Worm (Caenorhabditis elegans): ENCODE measurements around the gene paqr-2.

ce11 chrIII:5344561-5344960 lies 35.2 kb downstream of the paqr-2 start:
- TF ChIP-seq ZK185.1 (tag; optimal IDR thresholded peaks at IDR 0.05; ENCODE audit: poor library complexity, severe bottlenecking): no peak
- no peak for TF ChIP-seq nhr-120 (GFP tag; IDR thresholded peaks at IDR 0.05)
- no peak for TF ChIP-seq lir-1 (GFP tag; conservative IDR thresholded peaks at IDR 0.05)
- no peak for TF ChIP-seq Y95B8A.8 (GFP tag; IDR thresholded peaks at IDR 0.05)
- TF ChIP-seq mcd-1 (GFP tag; IDR thresholded peaks at IDR 0.05): no peak
- TF ChIP-seq F23B12.7 (tag; optimal IDR thresholded peaks at IDR 0.05; ENCODE audit: insufficient read depth): no peak
- TF ChIP-seq snpc-3.4 (tag; optimal IDR thresholded peaks at IDR 0.05): no peak
- TF ChIP-seq ztf-25 (GFP tag; IDR thresholded peaks at IDR 0.05): no peak
- no peak for TF ChIP-seq pha-4 (tag; optimal IDR thresholded peaks at IDR 0.05)
- no peak for TF ChIP-seq dpl-1 (GFP tag; optimal IDR thresholded peaks at IDR 0.05)
- TF ChIP-seq F49E8.2 (tag; optimal IDR thresholded peaks at IDR 0.05; ENCODE audit: insufficient read depth): no peak
- TF ChIP-seq T07F8.4 (tag; optimal IDR thresholded peaks at IDR 0.05): no peak
- TF ChIP-seq unc-130 (GFP tag; optimal IDR thresholded peaks at IDR 0.05): no peak
- TF ChIP-seq unc-62 (GFP tag; optimal IDR thresholded peaks at IDR 0.05): no peak
